Fruit fly (Drosophila melanogaster) whole organism, prepupa: Measurements from ENCODE around the gene ND-ASHI.

Experiments
- Blimp-1 ChIP-seq: fragments of 200-800 bp; sonication (Bioruptor generic); optimal IDR thresholded peaks from 3 replicates; lab custom pipeline; 2017; ENCODE audit warnings: missing biosample characterization, missing genetic modification characterization, mild to moderate bottlenecking, moderate library complexity, missing genetic modification reagents
- CG10631 ChIP-seq: fragments of 200-800 bp; sonication (Bioruptor generic); optimal IDR thresholded peaks from 2 replicates; lab custom pipeline; 2016; ENCODE audit warnings: missing biosample characterization, missing genetic modification characterization
- CG11294 ChIP-seq: fragments of 200-800 bp; sonication (Bioruptor generic); IDR thresholded peaks from 2 replicates; pipeline ENCODE4 v1.3.6; 2022; ENCODE audit warnings: missing biosample characterization, missing genetic modification characterization
- CG11902 ChIP-seq: fragments of 200-800 bp; sonication (Bioruptor generic); optimal IDR thresholded peaks from 3 replicates; lab custom pipeline; 2016; ENCODE audit warnings: missing biosample characterization, missing genetic modification characterization
- CG15336 ChIP-seq: fragments of 200-800 bp; sonication (Bioruptor generic); IDR thresholded peaks from 2 replicates; pipeline ENCODE4 v1.3.6; 2022; ENCODE audit warnings: missing biosample characterization, missing genetic modification characterization
- CG1621 ChIP-seq: fragments of 200-800 bp; sonication (Bioruptor generic); optimal IDR thresholded peaks from 3 replicates; lab custom pipeline; 2018; ENCODE audit warnings: missing biosample characterization, mild to moderate bottlenecking, missing genetic modification characterization
- CG16779 ChIP-seq: fragments of 200-800 bp; sonication (Bioruptor generic); optimal IDR thresholded peaks from 3 replicates; lab custom pipeline; 2017; ENCODE audit warnings: missing biosample characterization, mild to moderate bottlenecking, missing genetic modification characterization
- CG32006 ChIP-seq: fragments of 200-800 bp; sonication (Bioruptor generic); optimal IDR thresholded peaks from 3 replicates; lab custom pipeline; 2017; ENCODE audit warnings: missing biosample characterization, mild to moderate bottlenecking, missing genetic modification characterization
- CG34406 ChIP-seq: fragments of 200-800 bp; sonication (Bioruptor generic); optimal IDR thresholded peaks from 3 replicates; lab custom pipeline; 2016; ENCODE audit warnings: missing biosample characterization, missing genetic modification characterization
- CG3919 ChIP-seq: fragments of 200-800 bp; sonication (Bioruptor generic); optimal IDR thresholded peaks from 3 replicates; lab custom pipeline; 2016; ENCODE audit warnings: missing biosample characterization, missing genetic modification characterization
- CG4318 ChIP-seq: fragments of 200-800 bp; sonication (Bioruptor generic); optimal IDR thresholded peaks from 3 replicates; lab custom pipeline; 2017; ENCODE audit warnings: missing biosample characterization, mild to moderate bottlenecking, missing genetic modification characterization
- CG6163 ChIP-seq: fragments of 200-800 bp; sonication (Bioruptor generic); IDR thresholded peaks from 3 replicates; pipeline ENCODE4 v1.3.6; 2022; ENCODE audit warnings: missing biosample characterization, missing genetic modification characterization
- CG6276 ChIP-seq: fragments of 200-800 bp; sonication (Bioruptor generic); optimal IDR thresholded peaks from 2 replicates; lab custom pipeline; 2017; ENCODE audit warnings: missing biosample characterization, mild to moderate bottlenecking, missing genetic modification characterization
- CG6792 ChIP-seq: fragments of 200-800 bp; sonication (Bioruptor generic); optimal IDR thresholded peaks from 3 replicates; lab custom pipeline; 2016; ENCODE audit warnings: missing biosample characterization, missing genetic modification characterization
- CG6808 ChIP-seq: fragments of 200-800 bp; sonication (Bioruptor generic); optimal IDR thresholded peaks from 3 replicates; lab custom pipeline; 2017; ENCODE audit warnings: missing biosample characterization, missing genetic modification characterization, mild to moderate bottlenecking, moderate library complexity, missing genetic modification reagents
- CG6854 ChIP-seq: fragments of 200-800 bp; sonication (Bioruptor generic); optimal IDR thresholded peaks from 2 replicates; lab custom pipeline; 2017; ENCODE audit warnings: missing biosample characterization, mild to moderate bottlenecking, missing genetic modification characterization
- CG7368 ChIP-seq: fragments of 200-800 bp; sonication (Bioruptor generic); optimal IDR thresholded peaks from 3 replicates; lab custom pipeline; 2016; ENCODE audit warnings: missing biosample characterization, missing genetic modification characterization
- CG8119 ChIP-seq: fragments of 200-800 bp; sonication (Bioruptor generic); IDR thresholded peaks from 3 replicates; pipeline ENCODE4 v1.3.6; 2022; ENCODE audit warnings: missing biosample characterization, missing genetic modification characterization
- CG8319 ChIP-seq: fragments of 200-800 bp; sonication (Bioruptor generic); optimal IDR thresholded peaks from 3 replicates; lab custom pipeline; 2016; ENCODE audit warnings: missing biosample characterization, missing genetic modification characterization
- CG9139 ChIP-seq: fragments of 200-800 bp; sonication (Bioruptor generic); optimal IDR thresholded peaks from 3 replicates; lab custom pipeline; 2017; ENCODE audit warnings: missing biosample characterization, mild to moderate bottlenecking, missing genetic modification characterization
- Eip75B ChIP-seq: fragments of 200-800 bp; sonication (Bioruptor generic); optimal IDR thresholded peaks from 3 replicates; lab custom pipeline; 2016; ENCODE audit warnings: missing biosample characterization, missing genetic modification characterization
- Eip78C ChIP-seq: fragments of 200-800 bp; sonication (Bioruptor generic); peaks from one replicate; lab custom pipeline; 2016; ENCODE audit warnings: missing biosample characterization, missing genetic modification characterization
- Ets21C ChIP-seq: fragments of 200-800 bp; sonication (Bioruptor generic); optimal IDR thresholded peaks from 3 replicates; lab custom pipeline; 2016; ENCODE audit warnings: missing biosample characterization, missing genetic modification characterization
- Ets96B ChIP-seq: fragments of 200-800 bp; optimal IDR thresholded peaks from 2 replicates; lab custom pipeline; 2019; ENCODE audit warnings: missing biosample characterization, mild to moderate bottlenecking, missing genetic modification characterization, moderate library complexity
- Hr38 ChIP-seq: sonication (Bioruptor generic); optimal IDR thresholded peaks from 2 replicates; lab custom pipeline; 2016; ENCODE audit warnings: missing biosample characterization, missing genetic modification characterization
- Hr39 ChIP-seq: fragments of 200-800 bp; sonication (Bioruptor generic); optimal IDR thresholded peaks from 2 replicates; lab custom pipeline; 2016; ENCODE audit warnings: missing biosample characterization, missing genetic modification characterization
- Hr4 ChIP-seq: fragments of 200-800 bp; sonication (Bioruptor generic); optimal IDR thresholded peaks from 3 replicates; lab custom pipeline; 2016; ENCODE audit warnings: missing biosample characterization, missing genetic modification characterization
- Met ChIP-seq: fragments of 200-800 bp; sonication (Bioruptor generic); optimal IDR thresholded peaks from 3 replicates; lab custom pipeline; 2016; ENCODE audit warnings: missing biosample characterization, missing genetic modification characterization
- OdsH ChIP-seq: fragments of 200-800 bp; sonication (Bioruptor generic); optimal IDR thresholded peaks from 3 replicates; lab custom pipeline; 2016; ENCODE audit warnings: missing biosample characterization, missing genetic modification characterization
- Smox ChIP-seq: fragments of 200-800 bp; sonication (Bioruptor generic); optimal IDR thresholded peaks from 3 replicates; lab custom pipeline; 2016; ENCODE audit warnings: missing biosample characterization, missing genetic modification characterization
- Sox102F ChIP-seq: fragments of 200-800 bp; sonication (Bioruptor generic); optimal IDR thresholded peaks from 2 replicates; lab custom pipeline; 2016; ENCODE audit warnings: missing biosample characterization, mild to moderate bottlenecking, missing genetic modification characterization
- Sox14 ChIP-seq: fragments of 200-800 bp; sonication (Bioruptor generic); optimal IDR thresholded peaks from 3 replicates; lab custom pipeline; 2016; ENCODE audit warnings: missing biosample characterization, missing genetic modification characterization
- Sox15 ChIP-seq: fragments of 200-800 bp; sonication (Bioruptor generic); optimal IDR thresholded peaks from 3 replicates; lab custom pipeline; 2016; ENCODE audit warnings: missing biosample characterization, missing genetic modification characterization
- acj6 ChIP-seq: fragments of 200-800 bp; sonication (Bioruptor generic); optimal IDR thresholded peaks from 3 replicates; lab custom pipeline; 2016; ENCODE audit warnings: missing biosample characterization, missing genetic modification characterization
- cyc ChIP-seq: fragments of 200-800 bp; sonication (Bioruptor generic); optimal IDR thresholded peaks from 3 replicates; lab custom pipeline; 2016; ENCODE audit warnings: missing biosample characterization, missing genetic modification characterization
- dac ChIP-seq: fragments of 200-800 bp; sonication (Bioruptor generic); optimal IDR thresholded peaks from 2 replicates; lab custom pipeline; 2017; ENCODE audit warnings: missing biosample characterization, mild to moderate bottlenecking, missing genetic modification characterization
- dsx ChIP-seq: fragments of 200-800 bp; optimal IDR thresholded peaks from 3 replicates; lab custom pipeline; 2019; ENCODE audit warnings: missing biosample characterization, mild to moderate bottlenecking, missing genetic modification characterization, moderate library complexity; ENCODE audit not compliant: poor library complexity, severe bottlenecking
- eg ChIP-seq: fragments of 200-800 bp; sonication (Bioruptor generic); IDR thresholded peaks from 3 replicates; pipeline ENCODE4 v1.3.6; 2022; ENCODE audit warnings: missing biosample characterization, missing genetic modification characterization
- esn ChIP-seq: fragments of 200-800 bp; sonication (Bioruptor generic); optimal IDR thresholded peaks from 2 replicates; lab custom pipeline; 2016; ENCODE audit warnings: missing biosample characterization, mild to moderate bottlenecking, missing genetic modification characterization, moderate library complexity
- fd59A ChIP-seq: fragments of 200-800 bp; sonication (Bioruptor generic); optimal IDR thresholded peaks from 2 replicates; lab custom pipeline; 2017; ENCODE audit warnings: missing biosample characterization, mild to moderate bottlenecking, missing genetic modification characterization, missing genetic modification reagents
- fd85E ChIP-seq: fragments of 200-800 bp; sonication (Bioruptor generic); optimal IDR thresholded peaks from 3 replicates; lab custom pipeline; 2016; ENCODE audit warnings: missing biosample characterization, missing genetic modification characterization
- fkh ChIP-seq: fragments of 200-800 bp; sonication (Bioruptor generic); optimal IDR thresholded peaks from 3 replicates; lab custom pipeline; 2017; ENCODE audit warnings: missing biosample characterization, mild to moderate bottlenecking, missing genetic modification characterization, moderate library complexity
- lz ChIP-seq: fragments of 200-800 bp; sonication (Bioruptor generic); optimal IDR thresholded peaks from 3 replicates; lab custom pipeline; 2016; ENCODE audit warnings: missing biosample characterization, missing genetic modification characterization
- net ChIP-seq: fragments of 200-800 bp; sonication (Bioruptor generic); optimal IDR thresholded peaks from 3 replicates; lab custom pipeline; 2016; ENCODE audit warnings: missing biosample characterization, missing genetic modification characterization
- pdm3 ChIP-seq: fragments of 200-800 bp; sonication (Bioruptor generic); optimal IDR thresholded peaks from 3 replicates; lab custom pipeline; 2016; ENCODE audit warnings: missing biosample characterization, missing genetic modification characterization
- salr ChIP-seq, 2 experiments: fragments of 200-800 bp; sonication (Bioruptor generic); optimal IDR thresholded peaks; 3 replicates each; lab custom pipeline; 2016 to 2018; ENCODE audit warnings: missing biosample characterization in 2 of 2, missing genetic modification characterization in 2 of 2, mild to moderate bottlenecking in 1 of 2
- ss ChIP-seq, 2 experiments: fragments of 200-800 bp; sonication (Bioruptor generic); optimal IDR thresholded peaks; 2 replicates in 1 of 2; 3 replicates in 1 of 2; lab custom pipeline; 2017 to 2018; ENCODE audit warnings: mild to moderate bottlenecking in 2 of 2, missing biosample characterization in 2 of 2, missing genetic modification characterization in 2 of 2, moderate library complexity in 1 of 2
- svp ChIP-seq: fragments of 200-800 bp; sonication (Bioruptor generic); peaks from one replicate; lab custom pipeline; 2016; ENCODE audit warnings: missing biosample characterization, missing genetic modification characterization
- topi ChIP-seq: fragments of 200-800 bp; sonication (Bioruptor generic); optimal IDR thresholded peaks from 3 replicates; lab custom pipeline; 2016; ENCODE audit warnings: missing biosample characterization, missing genetic modification characterization
- vri ChIP-seq: fragments of 200-800 bp; sonication (Bioruptor generic); optimal IDR thresholded peaks from 3 replicates; lab custom pipeline; 2016; ENCODE audit warnings: missing biosample characterization, mild to moderate bottlenecking, missing genetic modification characterization

ND-ASHI gene

DNA sequence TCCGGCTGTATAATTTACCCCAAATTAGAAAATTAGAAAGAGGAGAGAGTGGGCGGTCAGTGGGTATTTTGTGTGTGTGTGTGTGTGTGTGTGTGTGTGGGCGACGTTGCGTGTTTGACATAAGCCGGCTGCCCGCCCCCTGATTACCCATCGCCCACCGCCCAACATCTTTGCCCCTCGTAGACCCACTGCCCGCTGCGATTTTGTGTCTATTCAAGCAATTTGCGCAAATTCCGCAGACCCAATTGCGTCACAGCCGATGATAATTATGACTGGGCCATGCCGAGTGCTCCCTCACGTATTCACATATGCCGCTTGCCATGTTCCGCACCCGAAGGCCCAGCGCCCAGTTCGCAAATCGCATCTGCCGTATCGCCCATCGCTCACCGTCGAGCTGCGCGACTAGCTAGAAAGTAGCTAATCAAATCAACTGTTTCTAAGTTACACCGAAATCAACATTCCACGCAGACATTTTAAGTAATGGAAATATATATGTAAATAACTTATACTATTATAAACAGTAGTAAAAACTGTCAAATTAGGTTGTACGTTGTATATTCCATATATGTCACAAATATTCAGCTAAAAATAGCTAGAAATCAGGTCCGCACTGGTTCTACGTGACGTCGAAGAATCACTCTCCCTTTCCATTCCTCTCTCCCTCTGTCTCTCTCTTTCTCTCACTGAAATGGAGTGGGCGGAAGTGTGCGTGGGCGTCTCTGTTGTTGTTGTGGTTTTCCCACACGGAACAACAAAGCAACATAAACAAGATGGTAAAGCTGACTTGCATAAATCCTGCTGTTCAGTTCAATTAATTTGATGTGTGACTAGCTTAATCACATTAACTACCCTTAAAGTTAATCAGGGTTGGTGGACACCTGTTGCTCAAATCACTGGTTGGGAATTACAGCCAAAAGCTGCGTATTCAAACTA is 22.0 kb downstream of the ND-ASHI start:
- TF ChIP-seq ss (GFP tag; optimal IDR thresholded peaks at IDR 0.05; lab: Kevin White, UChicago), result peak; percentile 54 to 59
- peak; percentile 66 for TF ChIP-seq svp (GFP tag; lab: Kevin White, UChicago)
- no peak for TF ChIP-seq CG10631 (GFP tag; lab: Kevin White, UChicago)
- peak; percentile 87 for TF ChIP-seq Blimp-1
- no peak for TF ChIP-seq CG4318 (GFP tag; lab: Kevin White, UChicago)
- TF ChIP-seq fd85E, result no peak
- TF ChIP-seq eg, result no peak
- no peak for TF ChIP-seq Ets21C (GFP tag; lab: Kevin White, UChicago)
- TF ChIP-seq vri (GFP tag; lab: Kevin White, UChicago), result peak; percentile 67
- TF ChIP-seq CG11902 (GFP tag; lab: Kevin White, UChicago), result no peak
- TF ChIP-seq Met (GFP tag; lab: Kevin White, UChicago), result peak; percentile 31
- TF ChIP-seq esn (GFP tag; lab: Kevin White, UChicago), result peak; percentile 12
- peak; percentile 14; the same call in 1 of the 2 replicates for TF ChIP-seq CG11294 (GFP tag; lab: Robert Waterston, UW)
- no peak for TF ChIP-seq dac
- peak; percentile 56; the same call in 2 of the 3 replicates for TF ChIP-seq CG8119 (GFP tag; lab: Robert Waterston, UW)
- no peak for TF ChIP-seq Smox (GFP tag; lab: Kevin White, UChicago)
- peak; percentile 41 for TF ChIP-seq OdsH (GFP tag; lab: Kevin White, UChicago)
- TF ChIP-seq Sox15 (GFP tag; lab: Kevin White, UChicago), result no peak
- peak; percentile 34 for TF ChIP-seq pdm3
- TF ChIP-seq Eip78C (GFP tag; lab: Kevin White, UChicago), result peak; percentile 78
- TF ChIP-seq CG6276 (GFP tag; lab: Kevin White, UChicago), result peak; percentile 55
- peak; percentile 37 for TF ChIP-seq CG1621 (tag; lab: Kevin White, UChicago)
- no peak for TF ChIP-seq CG7368
- TF ChIP-seq CG34406 (GFP tag; lab: Kevin White, UChicago), result no peak
- no peak for TF ChIP-seq CG8319 (GFP tag; lab: Kevin White, UChicago)
- peak; percentile 23 for TF ChIP-seq net (GFP tag; lab: Kevin White, UChicago)
- no peak for TF ChIP-seq fkh (GFP tag; lab: Kevin White, UChicago)
- no peak for TF ChIP-seq lz (GFP tag; lab: Kevin White, UChicago)
- peak; percentile 46 for TF ChIP-seq CG6854
- peak; percentile 40 for TF ChIP-seq topi (GFP tag; lab: Kevin White, UChicago)
- TF ChIP-seq CG6163 (GFP tag; lab: Robert Waterston, UW), result 0 out of 3 replicates have a peak, but pooled peaks have one; percentile 30
- no peak for TF ChIP-seq salr (GFP tag; optimal IDR thresholded peaks at IDR 0.05; lab: Kevin White, UChicago)
- TF ChIP-seq CG9139 (GFP tag; lab: Kevin White, UChicago), result no peak
- peak; percentile 48 for TF ChIP-seq Hr4 (GFP tag; lab: Kevin White, UChicago)
- no peak for TF ChIP-seq Hr39 (GFP tag; lab: Kevin White, UChicago)
- TF ChIP-seq CG15336 (GFP tag; lab: Robert Waterston, UW), result peak; percentile 71
- TF ChIP-seq CG32006, result peak; percentile 38
- TF ChIP-seq CG6808, result peak; percentile 40
- TF ChIP-seq dsx (GFP tag; lab: Kevin White, UChicago), result peak; percentile 48
- TF ChIP-seq Ets96B (tag; lab: Kevin White, UChicago), result peak; percentile 48
- TF ChIP-seq Hr38 (GFP tag; lab: Kevin White, UChicago), result no peak
- TF ChIP-seq fd59A (GFP tag; lab: Kevin White, UChicago), result no peak
- peak; percentile 48 for TF ChIP-seq Sox102F
- peak; percentile 26 for TF ChIP-seq acj6 (GFP tag; lab: Kevin White, UChicago)
- TF ChIP-seq CG3919 (GFP tag; lab: Kevin White, UChicago), result peak; percentile 34
- TF ChIP-seq CG6792 (GFP tag; lab: Kevin White, UChicago), result peak; percentile 11
- no peak for TF ChIP-seq Sox14 (GFP tag; lab: Kevin White, UChicago)
- peak; percentile 22 for TF ChIP-seq Eip75B (GFP tag; lab: Kevin White, UChicago)
- peak; percentile 40 for TF ChIP-seq CG16779 (tag; lab: Kevin White, UChicago)
- TF ChIP-seq cyc, result no peak
